Fruit fly (Drosophila melanogaster) whole organism, embryonic: ENCODE data around the gene CG16984.

Experiments
- Adf1 ChIP-seq: fragments of 200-800 bp; sonication (Bioruptor generic); IDR thresholded peaks from 2 replicates; pipeline ENCODE4 v1.3.6; 2022; ENCODE audit warnings: missing biosample characterization, missing genetic modification characterization
- Antp ChIP-seq: fragments of 200-800 bp; sonication (Bioruptor generic); optimal IDR thresholded peaks from 3 replicates; lab custom pipeline; 2016; ENCODE audit warnings: missing biosample characterization, missing genetic modification characterization
- Asciz ChIP-seq: fragments of 200-800 bp; sonication (Bioruptor generic); optimal IDR thresholded peaks from 2 replicates; lab custom pipeline; 2017; ENCODE audit warnings: missing biosample characterization, mild to moderate bottlenecking, missing genetic modification characterization, missing genetic modification reagents
- CG12071 ChIP-seq: fragments of 200-800 bp; sonication (Bioruptor generic); optimal IDR thresholded peaks from 3 replicates; lab custom pipeline; 2018; ENCODE audit warnings: missing biosample characterization, mild to moderate bottlenecking, missing genetic modification characterization
- CG2129 ChIP-seq: fragments of 200-800 bp; sonication (Bioruptor generic); IDR thresholded peaks from 2 replicates; pipeline ENCODE4 v1.3.6; 2022; ENCODE audit warnings: missing biosample characterization, missing genetic modification characterization; ENCODE audit not compliant: partially characterized antibody
- CG32767 ChIP-seq: fragments of 200-800 bp; sonication (Bioruptor generic); IDR thresholded peaks from 2 replicates; pipeline ENCODE4 v1.3.6; 2022; ENCODE audit warnings: missing biosample characterization, missing genetic modification characterization
- CG3838 ChIP-seq: fragments of 200-800 bp; sonication (Bioruptor generic); optimal IDR thresholded peaks from 3 replicates; lab custom pipeline; 2016; ENCODE audit warnings: missing biosample characterization, missing genetic modification characterization
- CG4707 ChIP-seq: fragments of 200-800 bp; sonication (Bioruptor generic); optimal IDR thresholded peaks from 2 replicates; lab custom pipeline; 2018; ENCODE audit warnings: missing biosample characterization, mild to moderate bottlenecking, missing genetic modification characterization, moderate library complexity
- CG6272 ChIP-seq: fragments of 200-800 bp; sonication (Bioruptor generic); IDR thresholded peaks from 2 replicates; pipeline ENCODE4 v1.3.6; 2022; ENCODE audit warnings: missing biosample characterization, missing genetic modification characterization
- CG9609 ChIP-seq: fragments of 200-800 bp; sonication (Bioruptor generic); optimal IDR thresholded peaks from 3 replicates; lab custom pipeline; 2016; ENCODE audit warnings: missing biosample characterization, missing genetic modification characterization
- D19B ChIP-seq: fragments of 200-800 bp; sonication (Bioruptor generic); optimal IDR thresholded peaks from 2 replicates; lab custom pipeline; 2017; ENCODE audit warnings: missing biosample characterization, mild to moderate bottlenecking, missing genetic modification characterization
- Dip2 ChIP-seq: fragments of 200-800 bp; sonication (Bioruptor generic); IDR thresholded peaks from 2 replicates; pipeline ENCODE4 v1.3.6; 2022; ENCODE audit warnings: missing biosample characterization, missing genetic modification characterization
- Doc2 ChIP-seq: fragments of 200-800 bp; sonication (Bioruptor generic); IDR thresholded peaks from 2 replicates; pipeline ENCODE4 v1.3.6; 2022; ENCODE audit warnings: missing biosample characterization, missing genetic modification characterization
- Hr78 ChIP-seq, 2 experiments: fragments of 200-800 bp in 1 of 2; fragments of >200 bp in 1 of 2; sonication (Bioruptor generic) in 1 of 2; optimal IDR thresholded peaks; 2 replicates each; lab custom pipeline; 2017 to 2019; ENCODE audit warnings: missing biosample characterization in 2 of 2, missing genetic modification characterization in 2 of 2, mild to moderate bottlenecking in 1 of 2, moderate library complexity in 1 of 2
- Med ChIP-seq: fragments of 200-800 bp; sonication (Bioruptor generic); peaks from one replicate; lab custom pipeline; 2016; ENCODE audit warnings: missing biosample characterization, missing genetic modification characterization, mild to moderate bottlenecking, inconsistent platforms, moderate library complexity
- Sry-δ ChIP-seq: fragments of 200-800 bp; sonication (Bioruptor generic); optimal IDR thresholded peaks from 2 replicates; lab custom pipeline; 2016; ENCODE audit warnings: missing biosample characterization, missing genetic modification characterization
- TFAM ChIP-seq: fragments of 200-800 bp; sonication (Bioruptor generic); optimal IDR thresholded peaks from 2 replicates; lab custom pipeline; 2017; ENCODE audit warnings: missing biosample characterization, missing genetic modification characterization, inconsistent platforms
- Usf ChIP-seq: fragments of 200-800 bp; sonication (Bioruptor generic); optimal IDR thresholded peaks from 2 replicates; lab custom pipeline; 2017; ENCODE audit warnings: missing genotype, missing biosample characterization, missing genetic modification characterization
- ac ChIP-seq: fragments of 200-800 bp; sonication (Bioruptor generic); optimal IDR thresholded peaks from 3 replicates; lab custom pipeline; 2017; ENCODE audit warnings: missing biosample characterization, mild to moderate bottlenecking, missing genetic modification characterization
- bbx ChIP-seq: fragments of 200-800 bp; sonication (Bioruptor generic); IDR thresholded peaks from 2 replicates; pipeline ENCODE4 v1.3.6; 2022; ENCODE audit warnings: missing biosample characterization, missing genetic modification characterization; ENCODE audit not compliant: partially characterized antibody
- bsh ChIP-seq, 2 experiments: fragments of 200-800 bp; sonication (Bioruptor generic); optimal IDR thresholded peaks; 2 replicates each; lab custom pipeline; 2017 to 2018; ENCODE audit warnings: mild to moderate bottlenecking in 2 of 2, missing biosample characterization in 2 of 2, missing genetic modification characterization in 2 of 2, moderate library complexity in 1 of 2
- cas ChIP-seq: fragments of 200-800 bp; sonication (Bioruptor generic); IDR thresholded peaks from 2 replicates; pipeline ENCODE4 v1.3.6; 2022; ENCODE audit warnings: missing biosample characterization, missing genetic modification characterization
- danr ChIP-seq: fragments of 200-800 bp; sonication (Bioruptor generic); IDR thresholded peaks from 2 replicates; pipeline ENCODE4 v1.3.6; 2022; ENCODE audit warnings: missing biosample characterization, missing genetic modification characterization
- disco-r ChIP-seq: fragments of 200-800 bp; sonication (Bioruptor generic); optimal IDR thresholded peaks from 2 replicates; lab custom pipeline; 2016; ENCODE audit warnings: missing biosample characterization, missing genetic modification characterization
- fd102C ChIP-seq: fragments of 200-800 bp; sonication (Bioruptor generic); optimal IDR thresholded peaks from 2 replicates; lab custom pipeline; 2018; ENCODE audit warnings: missing biosample characterization, mild to moderate bottlenecking, missing genetic modification characterization, moderate library complexity
- ftz-f1 ChIP-seq: fragments of 200-800 bp; sonication (Bioruptor generic); optimal IDR thresholded peaks from 2 replicates; lab custom pipeline; 2016; ENCODE audit warnings: missing biosample characterization, missing genetic modification characterization
- gsb-n ChIP-seq: fragments of 200-800 bp; sonication (Bioruptor generic); optimal IDR thresholded peaks from 3 replicates; lab custom pipeline; 2018; ENCODE audit warnings: missing biosample characterization, mild to moderate bottlenecking, missing genetic modification characterization
- hbn ChIP-seq: fragments of 200-800 bp; sonication (Bioruptor generic); IDR thresholded peaks from 2 replicates; pipeline ENCODE4 v1.3.6; 2022; ENCODE audit warnings: missing biosample characterization, missing genetic modification characterization; ENCODE audit not compliant: partially characterized antibody
- hth ChIP-seq: fragments of >200 bp; optimal IDR thresholded peaks from 2 replicates; lab custom pipeline; 2017; ENCODE audit warnings: inconsistent platforms
- klu ChIP-seq: fragments of 200-800 bp; sonication (Bioruptor generic); IDR thresholded peaks from 2 replicates; pipeline ENCODE4 v1.3.6; 2022; ENCODE audit warnings: missing biosample characterization, missing genetic modification characterization
- lmd ChIP-seq: fragments of 200-800 bp; sonication (Bioruptor generic); IDR thresholded peaks from 2 replicates; pipeline ENCODE4 v1.3.6; 2022; ENCODE audit warnings: missing biosample characterization, missing genetic modification characterization
- nom ChIP-seq: fragments of 200-800 bp; sonication (Bioruptor generic); optimal IDR thresholded peaks from 2 replicates; lab custom pipeline; 2017; ENCODE audit warnings: missing biosample characterization, missing genetic modification characterization, mild to moderate bottlenecking, moderate library complexity, missing genetic modification reagents
- oc ChIP-seq: fragments of 200-800 bp; sonication (Bioruptor generic); optimal IDR thresholded peaks from 2 replicates; lab custom pipeline; 2018; ENCODE audit warnings: missing biosample characterization, mild to moderate bottlenecking, missing genetic modification characterization, moderate library complexity
- p53 ChIP-seq: fragments of 200-800 bp; sonication (Bioruptor generic); optimal IDR thresholded peaks from 2 replicates; lab custom pipeline; 2016; ENCODE audit warnings: missing biosample characterization, missing genetic modification characterization
- psq ChIP-seq: fragments of 200-800 bp; sonication (Bioruptor generic); optimal IDR thresholded peaks from 2 replicates; lab custom pipeline; 2017; ENCODE audit warnings: missing biosample characterization, missing genetic modification characterization
- so ChIP-seq: fragments of 200-800 bp; sonication (Bioruptor generic); IDR thresholded peaks from 3 replicates; pipeline ENCODE4 v1.3.6; 2022; ENCODE audit warnings: missing biosample characterization, missing genetic modification characterization
- sr ChIP-seq: fragments of 200-800 bp; sonication (Bioruptor generic); IDR thresholded peaks from 3 replicates; pipeline ENCODE4 v1.3.6; 2022; ENCODE audit warnings: missing biosample characterization, missing genetic modification characterization
- trem ChIP-seq: fragments of 200-800 bp; optimal IDR thresholded peaks from 3 replicates; lab custom pipeline; 2019; ENCODE audit warnings: missing biosample characterization, mild to moderate bottlenecking, missing genetic modification characterization, moderate library complexity
- trh ChIP-seq: fragments of 200-800 bp; sonication (Bioruptor generic); optimal IDR thresholded peaks from 2 replicates; lab custom pipeline; 2016; ENCODE audit warnings: missing biosample characterization, missing genetic modification characterization

The CG16984 gene

dm6 chr3L:2582753-2583536, 12.6 kb upstream of the CG16984 start (continued):
- TF ChIP-seq CG9609 (GFP tag; lab: Kevin White, UChicago) (peak; percentile 76), D19B (GFP tag; lab: Kevin White, UChicago) (no peak), fd102C (GFP tag; lab: Kevin White, UChicago) (no peak), Dip2 (no peak), danr (GFP tag; lab: Robert Waterston, UW) (0 out of 2 replicates have a peak, but pooled peaks have one; percentile 51), TFAM (GFP tag; lab: Kevin White, UChicago) (peak; percentile 49), CG6272 (GFP tag; lab: Robert Waterston, UW) (peak; percentile 73), nom (GFP tag; lab: Kevin White, UChicago) (no peak), CG32767 (GFP tag; lab: Robert Waterston, UW) (peak; percentile 74), Doc2 (GFP tag; lab: Robert Waterston, UW) (no peak), gsb-n (tag; lab: Kevin White, UChicago) (peak; percentile 80), CG3838 (peak; percentile 22), trem (tag; lab: Kevin White, UChicago) (peak; percentile 79), oc (tag; lab: Kevin White, UChicago) (peak; percentile 89), so (GFP tag; lab: Robert Waterston, UW) (peak; percentile 76; the same call in 2 of the 3 replicates), cas (GFP tag; lab: Robert Waterston, UW) (no peak), Sry-δ (GFP tag; lab: Kevin White, UChicago) (peak; percentile 49), ac (GFP tag; lab: Kevin White, UChicago) (peak; percentile 2), lmd (GFP tag; lab: Robert Waterston, UW) (peak; percentile 86), CG4707 (GFP tag; lab: Kevin White, UChicago) (peak; percentile 75), Usf (GFP tag; lab: Kevin White, UChicago) (no peak), CG12071 (peak; percentile 77), hth (lab: Kevin White, UChicago) (no peak), p53 (GFP tag; lab: Kevin White, UChicago) (peak; percentile 11), psq (GFP tag; lab: Kevin White, UChicago) (peak; percentile 32), Antp (GFP tag; lab: Kevin White, UChicago) (peak; percentile 77), klu (GFP tag; lab: Robert Waterston, UW) (no peak; the same call in 1 of the 2 replicates), CG2129 (GFP tag; lab: Robert Waterston, UW) (no peak), disco-r (peak; percentile 72), trh (GFP tag; lab: Kevin White, UChicago) (peak; percentile 56), hbn (GFP tag; lab: Robert Waterston, UW) (no peak), sr (peak; percentile 75)

- TF ChIP-seq ftz-f1 (GFP tag; lab: Kevin White, UChicago) (peak; percentile 53), Med (GFP tag; lab: Kevin White, UChicago) (peak; percentile 27), Adf1 (GFP tag; lab: Robert Waterston, UW) (no peak), bbx (0 out of 2 replicates have a peak, but pooled peaks have one; percentile 20), sr (peak; percentile 99), klu (GFP tag; lab: Robert Waterston, UW) (no peak), bsh (GFP tag; optimal IDR thresholded peaks at IDR 0.05; lab: Kevin White, UChicago) (no peak), Asciz (GFP tag; lab: Kevin White, UChicago) (no peak), Hr78 (GFP tag; optimal IDR thresholded peaks at IDR 0.05; lab: Kevin White, UChicago) (peak in 1 of 2 experiments; percentile 74)
- TF ChIP-seq, all 482 proteins: peak for 5
Observed at dm6 chr3L:2583537-2583870, 12.1 kb upstream of the CG16984 start.
